Worm (Caenorhabditis elegans) whole organism, late embryonic: Measurements from ENCODE around the gene alh-8.

ENCODE experiments used
- F13H6.1 ChIP-seq: sonication (generic microtip); optimal IDR thresholded peaks from 2 replicates; lab custom pipeline; 2016; ENCODE audit warnings: missing genetic modification characterization, missing compliant biosample characterization
- K02D7.2 ChIP-seq: sonication (generic microtip); optimal IDR thresholded peaks from 2 replicates; lab custom pipeline; 2017; ENCODE audit warnings: mild to moderate bottlenecking, missing genetic modification characterization, missing compliant biosample characterization
- T23F11.4 ChIP-seq: fragments of 200-800 bp; sonication (Bioruptor generic); optimal IDR thresholded peaks from 2 replicates; lab custom pipeline; 2018; ENCODE audit warnings: mild to moderate bottlenecking, missing genetic modification characterization, missing compliant biosample characterization
- ceh-14 ChIP-seq: sonication (generic microtip); optimal IDR thresholded peaks from 2 replicates; lab custom pipeline; 2016; ENCODE audit warnings: missing genotype, missing genetic modification characterization, missing compliant biosample characterization
- ceh-30 ChIP-seq: fragments of 150-350 bp; optimal IDR thresholded peaks from 2 replicates; lab custom pipeline; 2014; ENCODE audit warnings: missing biosample characterization, missing genetic modification characterization
- ceh-31 ChIP-seq: sonication (generic microtip); optimal IDR thresholded peaks from 2 replicates; lab custom pipeline; 2016; ENCODE audit warnings: missing genetic modification characterization, missing compliant biosample characterization
- ceh-9 ChIP-seq: sonication (generic microtip); optimal IDR thresholded peaks from 2 replicates; lab custom pipeline; 2016; ENCODE audit warnings: mild to moderate bottlenecking, missing genetic modification characterization, inconsistent platforms, missing compliant biosample characterization
- dve-1 ChIP-seq: sonication (generic microtip); optimal IDR thresholded peaks from 2 replicates; lab custom pipeline; 2017; ENCODE audit warnings: antibody characterized with exemption, mild to moderate bottlenecking, missing genetic modification characterization, missing compliant biosample characterization
- ets-4 ChIP-seq: sonication (generic microtip); optimal IDR thresholded peaks from 2 replicates; lab custom pipeline; 2016; ENCODE audit warnings: missing genetic modification characterization, missing compliant biosample characterization
- fkh-6 ChIP-seq: sonication (generic microtip); optimal IDR thresholded peaks from 2 replicates; lab custom pipeline; 2016; ENCODE audit warnings: missing genetic modification characterization, missing compliant biosample characterization
- hlh-15 ChIP-seq: sonication (generic microtip); optimal IDR thresholded peaks from 2 replicates; lab custom pipeline; 2016; ENCODE audit warnings: missing genetic modification characterization, missing compliant biosample characterization
- hlh-30 ChIP-seq: sonication (generic microtip); optimal IDR thresholded peaks from 2 replicates; lab custom pipeline; 2017; ENCODE audit warnings: antibody characterized with exemption, missing genetic modification characterization, missing compliant biosample characterization; ENCODE audit not compliant: insufficient read depth
- lim-6 ChIP-seq: sonication (generic microtip); optimal IDR thresholded peaks from 2 replicates; lab custom pipeline; 2016; ENCODE audit warnings: missing genetic modification characterization, missing compliant biosample characterization
- nfya-1 ChIP-seq: sonication (generic microtip); optimal IDR thresholded peaks from 2 replicates; lab custom pipeline; 2017; ENCODE audit warnings: missing genetic modification characterization, mild to moderate bottlenecking, missing compliant biosample characterization, antibody characterized with exemption, moderate library complexity
- npax-4 ChIP-seq: sonication (generic microtip); optimal IDR thresholded peaks from 2 replicates; lab custom pipeline; 2016; ENCODE audit warnings: missing genetic modification characterization, missing compliant biosample characterization
- pag-3 ChIP-seq: sonication (generic microtip); optimal IDR thresholded peaks from 2 replicates; lab custom pipeline; 2016; ENCODE audit warnings: missing compliant biosample characterization, missing genetic modification characterization, borderline replicate concordance
- sox-2 ChIP-seq: fragments of 200-800 bp; sonication (Bioruptor generic); IDR thresholded peaks from 2 replicates; pipeline ENCODE4 v1.3.6; 2022; ENCODE audit warnings: missing genetic modification reagents, missing genetic modification characterization, missing compliant biosample characterization
- sox-4 ChIP-seq: sonication (generic microtip); optimal IDR thresholded peaks from 2 replicates; lab custom pipeline; 2017; ENCODE audit warnings: mild to moderate bottlenecking, missing genetic modification characterization, inconsistent platforms, missing compliant biosample characterization
- tbx-2 ChIP-seq: sonication (generic microtip); optimal IDR thresholded peaks from 2 replicates; lab custom pipeline; 2016; ENCODE audit warnings: missing genetic modification characterization, missing compliant biosample characterization
- ztf-16 ChIP-seq: sonication (generic microtip); optimal IDR thresholded peaks from 2 replicates; lab custom pipeline; 2017; ENCODE audit warnings: missing genetic modification characterization, missing compliant biosample characterization

alh-8 gene

ce11 chrII:11774218-11774617, 45.4 kb downstream of the alh-8 start, which contains the start of gene F44E5.1:
F44E5.1 (minus strand) TSS chrII:11774559.
- TF ChIP-seq ceh-14 (no peak), npax-4 (tag; lab: Kevin White, UChicago) (no peak), pag-3 (tag; lab: Kevin White, UChicago) (no peak), ztf-16 (tag; lab: Kevin White, UChicago) (no peak), fkh-6 (tag; lab: Kevin White, UChicago) (no peak), F13H6.1 (tag; lab: Kevin White, UChicago) (no peak), ets-4 (no peak), lim-6 (tag; lab: Kevin White, UChicago) (no peak), ceh-30 (tag; lab: Kevin White, UChicago) (no peak), T23F11.4 (GFP tag; lab: Kevin White, UChicago) (no peak), hlh-30 (no peak), sox-2 (GFP tag; lab: Robert Waterston, UW) (no peak)

- no peak for TF ChIP-seq dve-1 (tag; lab: Kevin White, UChicago)
- TF ChIP-seq ceh-9 (tag; lab: Kevin White, UChicago): no peak
- peak; percentile 29 for TF ChIP-seq hlh-30
- TF ChIP-seq ceh-31: peak; percentile 15
- TF ChIP-seq K02D7.2 (tag; lab: Kevin White, UChicago): no peak
- no peak for TF ChIP-seq hlh-15 (tag; lab: Kevin White, UChicago)
- no peak for TF ChIP-seq sox-4 (tag; lab: Kevin White, UChicago)
- TF ChIP-seq nfya-1 (tag; lab: Kevin White, UChicago): peak; percentile 61
- no peak for TF ChIP-seq sox-2 (GFP tag; lab: Robert Waterston, UW)
- TF ChIP-seq tbx-2 (tag; lab: Kevin White, UChicago): peak; percentile 3
- TF ChIP-seq, all 69 proteins: peak for 4
Observed at ce11 chrII:11777893-11778480, 49.1 kb downstream of the alh-8 start, which contains the start of the genes patr-1 and dna-2. patr-1 (minus strand) TSS chrII:11777943. dna-2 (plus strand) TSS chrII:11778430.
